Fruit fly (Drosophila melanogaster): ENCODE results near the gene jumu.

Gene jumu

DNA sequence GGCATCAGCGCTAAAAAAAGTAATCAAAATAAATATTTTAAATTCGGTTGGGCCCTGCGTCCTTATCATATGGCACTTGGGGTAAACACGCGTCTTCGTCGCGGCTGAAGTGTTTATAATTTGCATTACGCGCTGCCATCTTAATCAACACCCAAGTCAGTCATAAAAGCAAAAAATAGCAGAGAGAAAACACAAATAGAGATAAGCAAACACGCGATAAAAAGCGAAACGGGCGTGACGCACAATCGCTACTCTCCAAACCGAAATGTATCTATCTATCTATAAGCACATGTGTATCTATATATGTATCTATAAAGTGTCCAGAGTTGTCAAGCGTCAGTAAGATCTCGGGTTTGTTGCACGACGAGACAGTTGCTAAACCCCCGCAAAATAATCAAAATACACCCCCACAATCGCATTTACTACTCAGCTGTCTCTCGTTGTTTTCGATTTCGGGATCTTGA lies 41.0 kb downstream of the jumu start (continued):
- TF ChIP-seq Side (GFP tag; optimal IDR thresholded peaks at IDR 0.05) (peak; percentile 30), CG8281 (tag; optimal IDR thresholded peaks at IDR 0.05) (peak; percentile 1), CG12071 (GFP tag; optimal IDR thresholded peaks at IDR 0.05) (peak; percentile 28), gro (GFP tag; optimal IDR thresholded peaks at IDR 0.05) (peak; percentile 62), slp2 (GFP tag; optimal IDR thresholded peaks at IDR 0.05) (no peak), Med (GFP tag) (peak; percentile 92), corto (GFP tag; optimal IDR thresholded peaks at IDR 0.05) (peak; percentile 41), exex (tag; optimal IDR thresholded peaks at IDR 0.05) (peak; percentile 77)

dm6 chr3R:10391863-10392538 lies 42.0 kb downstream of the jumu start:
- TF ChIP-seq stwl (tag; optimal IDR thresholded peaks at IDR 0.05) (no peak), chm (GFP tag; IDR thresholded peaks at IDR 0.05) (no peak), CG2116 (GFP tag; optimal IDR thresholded peaks at IDR 0.05) (no peak), HLH4C (GFP tag; IDR thresholded peaks at IDR 0.05; ENCODE audit: partially characterized antibody) (no peak), CG6683 (GFP tag; optimal IDR thresholded peaks at IDR 0.05) (no peak), Spps (tag; optimal IDR thresholded peaks at IDR 0.05) (no peak), sd (tag; optimal IDR thresholded peaks at IDR 0.05) (peak; percentile 64), NFAT (GFP tag; IDR thresholded peaks at IDR 0.05) (no peak), cwo (GFP tag; optimal IDR thresholded peaks at IDR 0.05) (peak; percentile 95), CG4424 (GFP tag; optimal IDR thresholded peaks at IDR 0.05) (no peak), gsb-n (tag; optimal IDR thresholded peaks at IDR 0.05) (peak; percentile 29), chinmo (GFP tag; IDR thresholded peaks at IDR 0.05; ENCODE audit: partially characterized antibody) (peak; percentile 44; the same call in 1 of the 4 replicates), CG6765 (GFP tag; optimal IDR thresholded peaks at IDR 0.05) (no peak), CG17328 (GFP tag; IDR thresholded peaks at IDR 0.05) (0 out of 2 replicates have a peak, but pooled peaks have one; percentile 7), abd-A (tag; optimal IDR thresholded peaks at IDR 0.05) (no peak), hbn (GFP tag; IDR thresholded peaks at IDR 0.05; ENCODE audit: partially characterized antibody) (no peak), Hr78 (GFP tag; optimal IDR thresholded peaks at IDR 0.05) (peak in 1 of 2 experiments; percentile 43), NK7.1 (GFP tag; optimal IDR thresholded peaks at IDR 0.05) (no peak), Meics (GFP tag; optimal IDR thresholded peaks at IDR 0.05) (no peak), Atf6 (GFP tag; IDR thresholded peaks at IDR 0.05) (0 out of 2 replicates have a peak, but pooled peaks have one; percentile 22), CG3407 (GFP tag; optimal IDR thresholded peaks at IDR 0.05) (no peak), CG3847 (GFP tag; IDR thresholded peaks at IDR 0.05) (no peak), CG8290 (GFP tag; optimal IDR thresholded peaks at IDR 0.05) (no peak), CG8290 (tag; optimal IDR thresholded peaks at IDR 0.05) (peak in 1 of 2 experiments; percentile 8), CG6254 (GFP tag; optimal IDR thresholded peaks at IDR 0.05) (no peak), crp (GFP tag; optimal IDR thresholded peaks at IDR 0.05) (no peak), dati (GFP tag; IDR thresholded peaks at IDR 0.05) (no peak), slou (GFP tag; optimal IDR thresholded peaks at IDR 0.05) (no peak), CG12942 (GFP tag; optimal IDR thresholded peaks at IDR 0.05) (no peak), Gsc (GFP tag; IDR thresholded peaks at IDR 0.05) (no peak), CG16779 (GFP tag; IDR thresholded peaks at IDR 0.05) (no peak), MBD-R2 (GFP tag; IDR thresholded peaks at IDR 0.05) (no peak), danr (GFP tag; IDR thresholded peaks at IDR 0.05) (no peak), E2f1 (GFP tag; IDR thresholded peaks at IDR 0.05) (no peak), hkb (optimal IDR thresholded peaks at IDR 0.05) (no peak), hkb (GFP tag; IDR thresholded peaks at IDR 0.05) (no peak), Deaf1 (tag; optimal IDR thresholded peaks at IDR 0.05) (peak; percentile 54), vnd (GFP tag; IDR thresholded peaks at IDR 0.05; ENCODE audit: partially characterized antibody) (no peak), Med (GFP tag) (peak; percentile 10), sim (GFP tag; IDR thresholded peaks at IDR 0.05) (no peak), NC2β (GFP tag; optimal IDR thresholded peaks at IDR 0.05) (no peak), CG18476 (GFP tag; optimal IDR thresholded peaks at IDR 0.05) (no peak)
